Fruit fly (Drosophila melanogaster) whole organism, embryonic: ENCODE results near the gene NK7.1.

Experiments
- CG11560 ChIP-seq: fragments of 200-800 bp; sonication (Bioruptor generic); IDR thresholded peaks from 3 replicates; pipeline ENCODE4 v1.3.6; 2022; ENCODE audit warnings: missing biosample characterization, missing genetic modification characterization
- CG11723 ChIP-seq: fragments of 200-800 bp; sonication (Bioruptor generic); optimal IDR thresholded peaks from 2 replicates; lab custom pipeline; 2017; ENCODE audit warnings: missing biosample characterization, mild to moderate bottlenecking, missing genetic modification characterization
- CG12071 ChIP-seq: fragments of 200-800 bp; sonication (Bioruptor generic); optimal IDR thresholded peaks from 3 replicates; lab custom pipeline; 2018; ENCODE audit warnings: missing biosample characterization, mild to moderate bottlenecking, missing genetic modification characterization
- CG12219 ChIP-seq: fragments of 200-800 bp; sonication (Bioruptor generic); optimal IDR thresholded peaks from 3 replicates; lab custom pipeline; 2018; ENCODE audit warnings: missing biosample characterization, mild to moderate bottlenecking, missing genetic modification characterization
- CG12744 ChIP-seq: fragments of 200-800 bp; sonication (Bioruptor generic); optimal IDR thresholded peaks from 2 replicates; lab custom pipeline; 2016; ENCODE audit warnings: missing biosample characterization, missing genetic modification characterization
- CG12769 ChIP-seq: fragments of 200-800 bp; sonication (Bioruptor generic); optimal IDR thresholded peaks from 2 replicates; lab custom pipeline; 2019; ENCODE audit warnings: missing biosample characterization, mild to moderate bottlenecking, missing genetic modification characterization, moderate library complexity
- CG15514 ChIP-seq: fragments of 200-800 bp; sonication (Bioruptor generic); optimal IDR thresholded peaks from 3 replicates; lab custom pipeline; 2017; ENCODE audit warnings: missing biosample characterization, missing genetic modification characterization, mild to moderate bottlenecking, moderate library complexity, missing genetic modification reagents
- CG1647 ChIP-seq: fragments of 200-800 bp; sonication (Bioruptor generic); optimal IDR thresholded peaks from 3 replicates; lab custom pipeline; 2016; ENCODE audit warnings: missing biosample characterization, missing genetic modification characterization
- CG31388 ChIP-seq: fragments of 200-800 bp; sonication (Bioruptor generic); optimal IDR thresholded peaks from 2 replicates; lab custom pipeline; 2016; ENCODE audit warnings: missing biosample characterization, missing genetic modification characterization
- CG34422 ChIP-seq: fragments of 200-800 bp; sonication (Bioruptor generic); IDR thresholded peaks from 3 replicates; pipeline ENCODE4 v1.3.6; 2022; ENCODE audit warnings: missing biosample characterization, missing genetic modification characterization
- CG3838 ChIP-seq: fragments of 200-800 bp; sonication (Bioruptor generic); optimal IDR thresholded peaks from 3 replicates; lab custom pipeline; 2016; ENCODE audit warnings: missing biosample characterization, missing genetic modification characterization
- CG3847 ChIP-seq: fragments of 200-800 bp; sonication (Bioruptor generic); IDR thresholded peaks from 2 replicates; pipeline ENCODE4 v1.3.6; 2022; ENCODE audit warnings: missing biosample characterization, missing genetic modification characterization
- CG4730 ChIP-seq: fragments of 200-800 bp; sonication (Bioruptor generic); IDR thresholded peaks from 2 replicates; pipeline ENCODE4 v1.3.6; 2022; ENCODE audit warnings: missing biosample characterization, missing genetic modification characterization
- CG5245 ChIP-seq: fragments of 200-800 bp; sonication (Bioruptor generic); optimal IDR thresholded peaks from 3 replicates; lab custom pipeline; 2016; ENCODE audit warnings: missing biosample characterization, missing genetic modification characterization
- CG6254 ChIP-seq: fragments of 200-800 bp; sonication (Bioruptor generic); optimal IDR thresholded peaks from 3 replicates; lab custom pipeline; 2017; ENCODE audit warnings: mild to moderate bottlenecking, missing biosample characterization, missing genetic modification reagents, missing genetic modification characterization
- CG8089 ChIP-seq: fragments of 200-800 bp; sonication (Bioruptor generic); optimal IDR thresholded peaks from 3 replicates; lab custom pipeline; 2016; ENCODE audit warnings: missing biosample characterization, missing genetic modification characterization
- CoRest ChIP-seq: fragments of 200-800 bp; sonication (Bioruptor generic); optimal IDR thresholded peaks from 3 replicates; lab custom pipeline; 2018; ENCODE audit warnings: missing biosample characterization, mild to moderate bottlenecking, missing genetic modification characterization, moderate library complexity
- Deaf1 ChIP-seq: fragments of 200-800 bp; optimal IDR thresholded peaks from 3 replicates; lab custom pipeline; 2019; ENCODE audit warnings: missing biosample characterization, mild to moderate bottlenecking, missing genetic modification characterization, moderate library complexity
- Dll ChIP-seq: fragments of 200-800 bp; sonication (Bioruptor generic); IDR thresholded peaks from 4 replicates; pipeline ENCODE4 v1.3.6; 2022; ENCODE audit warnings: missing biosample characterization, missing genetic modification characterization; ENCODE audit not compliant: partially characterized antibody
- E2f2 ChIP-seq: fragments of 200-800 bp; sonication (Bioruptor generic); IDR thresholded peaks from 2 replicates; pipeline ENCODE4 v1.3.6; 2022; ENCODE audit warnings: missing biosample characterization, missing genetic modification characterization
- ERR ChIP-seq: fragments of 200-800 bp; sonication (Bioruptor generic); optimal IDR thresholded peaks from 2 replicates; lab custom pipeline; 2016; ENCODE audit warnings: missing biosample characterization, missing genetic modification characterization
- H15 ChIP-seq: fragments of 200-800 bp; sonication (Bioruptor generic); IDR thresholded peaks from 3 replicates; pipeline ENCODE4 v1.3.6; 2022; ENCODE audit warnings: missing biosample characterization, missing genetic modification characterization
- Hand ChIP-seq: fragments of 200-800 bp; sonication (Bioruptor generic); optimal IDR thresholded peaks from 2 replicates; lab custom pipeline; 2017; ENCODE audit warnings: mild to moderate bottlenecking, missing biosample characterization, missing genetic modification reagents, missing genetic modification characterization
- Nf-YB ChIP-seq: fragments of 200-800 bp; sonication (Bioruptor generic); optimal IDR thresholded peaks from 3 replicates; lab custom pipeline; 2019; ENCODE audit warnings: missing biosample characterization, mild to moderate bottlenecking, missing genetic modification characterization, moderate library complexity
- Optix ChIP-seq: fragments of 200-800 bp; sonication (Bioruptor generic); IDR thresholded peaks from 3 replicates; pipeline ENCODE4 v1.3.6; 2022; ENCODE audit warnings: missing biosample characterization, missing genetic modification characterization
- Pdp1 ChIP-seq, 2 experiments: fragments of 200-800 bp; sonication (Bioruptor generic); optimal IDR thresholded peaks; 3 replicates each; lab custom pipeline; 2016; ENCODE audit warnings: missing biosample characterization in 2 of 2, missing genetic modification characterization in 2 of 2, mild to moderate bottlenecking in 1 of 2, moderate library complexity in 1 of 2
- Rfx ChIP-seq: fragments of 200-800 bp; sonication (Bioruptor generic); IDR thresholded peaks from 2 replicates; pipeline ENCODE4 v1.3.6; 2022; ENCODE audit warnings: missing biosample characterization, missing genetic modification characterization
- Rx ChIP-seq: fragments of 200-800 bp; sonication (Bioruptor generic); IDR thresholded peaks from 2 replicates; pipeline ENCODE4 v1.3.6; 2022; ENCODE audit warnings: missing biosample characterization, missing genetic modification characterization
- TFAM ChIP-seq: fragments of 200-800 bp; sonication (Bioruptor generic); optimal IDR thresholded peaks from 2 replicates; lab custom pipeline; 2017; ENCODE audit warnings: missing biosample characterization, missing genetic modification characterization, inconsistent platforms
- bcd ChIP-seq: fragments of 200-800 bp; sonication (Bioruptor generic); optimal IDR thresholded peaks from 2 replicates; lab custom pipeline; 2017; ENCODE audit warnings: missing biosample characterization, mild to moderate bottlenecking, missing genetic modification characterization
- chif ChIP-seq, 2 experiments: fragments of 200-800 bp; sonication (Bioruptor generic); optimal IDR thresholded peaks; 3 replicates each; lab custom pipeline; 2016; ENCODE audit warnings: missing biosample characterization in 2 of 2, missing genetic modification characterization in 2 of 2
- cwo ChIP-seq: fragments of 200-800 bp; sonication (Bioruptor generic); optimal IDR thresholded peaks from 3 replicates; lab custom pipeline; 2017; ENCODE audit warnings: missing biosample characterization, missing genetic modification characterization, mild to moderate bottlenecking, moderate library complexity, missing genetic modification reagents
- ems ChIP-seq: fragments of 200-800 bp; sonication (Bioruptor generic); optimal IDR thresholded peaks from 3 replicates; lab custom pipeline; 2016; ENCODE audit warnings: missing biosample characterization, missing genetic modification characterization
- fd102C ChIP-seq: fragments of 200-800 bp; sonication (Bioruptor generic); optimal IDR thresholded peaks from 2 replicates; lab custom pipeline; 2018; ENCODE audit warnings: missing biosample characterization, mild to moderate bottlenecking, missing genetic modification characterization, moderate library complexity
- gro ChIP-seq: fragments of 200-800 bp; sonication (Bioruptor generic); optimal IDR thresholded peaks from 2 replicates; lab custom pipeline; 2016; ENCODE audit warnings: missing biosample characterization, missing genetic modification characterization
- jumu ChIP-seq: fragments of 200-800 bp; sonication (Bioruptor generic); optimal IDR thresholded peaks from 3 replicates; lab custom pipeline; 2016; ENCODE audit warnings: missing biosample characterization, missing genetic modification characterization
- luna ChIP-seq: fragments of 200-800 bp; sonication (Bioruptor generic); optimal IDR thresholded peaks from 2 replicates; lab custom pipeline; 2016; ENCODE audit warnings: missing biosample characterization, missing genetic modification characterization
- mam ChIP-seq: fragments of 200-800 bp; sonication (Bioruptor generic); optimal IDR thresholded peaks from 3 replicates; lab custom pipeline; 2016; ENCODE audit warnings: missing biosample characterization, missing genetic modification characterization
- mld ChIP-seq: fragments of 200-800 bp; sonication (Bioruptor generic); IDR thresholded peaks from 3 replicates; pipeline ENCODE4 v1.3.6; 2022; ENCODE audit warnings: missing biosample characterization, missing genetic modification characterization; ENCODE audit not compliant: partially characterized antibody
- nom ChIP-seq: fragments of 200-800 bp; sonication (Bioruptor generic); optimal IDR thresholded peaks from 2 replicates; lab custom pipeline; 2017; ENCODE audit warnings: missing biosample characterization, missing genetic modification characterization, mild to moderate bottlenecking, moderate library complexity, missing genetic modification reagents
- oc ChIP-seq: fragments of 200-800 bp; sonication (Bioruptor generic); optimal IDR thresholded peaks from 2 replicates; lab custom pipeline; 2018; ENCODE audit warnings: missing biosample characterization, mild to moderate bottlenecking, missing genetic modification characterization, moderate library complexity
- row ChIP-seq: fragments of 200-800 bp; sonication (Bioruptor generic); IDR thresholded peaks from 3 replicates; pipeline ENCODE4 v1.3.6; 2022; ENCODE audit warnings: missing biosample characterization, missing genetic modification characterization
- sd ChIP-seq: fragments of 200-800 bp; sonication (Bioruptor generic); optimal IDR thresholded peaks from 3 replicates; lab custom pipeline; 2018; ENCODE audit warnings: missing biosample characterization, mild to moderate bottlenecking, missing genetic modification characterization, moderate library complexity
- sens ChIP-seq: fragments of 200-800 bp; sonication (Bioruptor generic); peaks from one replicate; lab custom pipeline; 2016; ENCODE audit warnings: missing biosample characterization, missing genetic modification characterization
- sima ChIP-seq: fragments of 200-800 bp; sonication (Bioruptor generic); optimal IDR thresholded peaks from 2 replicates; lab custom pipeline; 2016; ENCODE audit warnings: missing biosample characterization, missing genetic modification characterization
- slou ChIP-seq: fragments of 200-800 bp; sonication (Bioruptor generic); optimal IDR thresholded peaks from 3 replicates; lab custom pipeline; 2016; ENCODE audit warnings: missing biosample characterization, missing genetic modification characterization
- sug ChIP-seq: fragments of 200-800 bp; optimal IDR thresholded peaks from 2 replicates; lab custom pipeline; 2019; ENCODE audit warnings: missing biosample characterization, mild to moderate bottlenecking, missing genetic modification characterization, moderate library complexity
- tap ChIP-seq: fragments of 200-800 bp; optimal IDR thresholded peaks from 3 replicates; lab custom pipeline; 2019; ENCODE audit warnings: missing biosample characterization, mild to moderate bottlenecking, missing genetic modification characterization, moderate library complexity
- unc-4 ChIP-seq: fragments of 200-800 bp; sonication (Bioruptor generic); IDR thresholded peaks from 2 replicates; pipeline ENCODE4 v1.3.6; 2022; ENCODE audit warnings: missing biosample characterization, missing genetic modification characterization; ENCODE audit not compliant: partially characterized antibody
- wor ChIP-seq: fragments of 200-800 bp; sonication (Bioruptor generic); IDR thresholded peaks from 2 replicates; pipeline ENCODE4 v1.3.6; 2022; ENCODE audit warnings: missing biosample characterization, missing genetic modification characterization

NK7.1 gene

DNA sequence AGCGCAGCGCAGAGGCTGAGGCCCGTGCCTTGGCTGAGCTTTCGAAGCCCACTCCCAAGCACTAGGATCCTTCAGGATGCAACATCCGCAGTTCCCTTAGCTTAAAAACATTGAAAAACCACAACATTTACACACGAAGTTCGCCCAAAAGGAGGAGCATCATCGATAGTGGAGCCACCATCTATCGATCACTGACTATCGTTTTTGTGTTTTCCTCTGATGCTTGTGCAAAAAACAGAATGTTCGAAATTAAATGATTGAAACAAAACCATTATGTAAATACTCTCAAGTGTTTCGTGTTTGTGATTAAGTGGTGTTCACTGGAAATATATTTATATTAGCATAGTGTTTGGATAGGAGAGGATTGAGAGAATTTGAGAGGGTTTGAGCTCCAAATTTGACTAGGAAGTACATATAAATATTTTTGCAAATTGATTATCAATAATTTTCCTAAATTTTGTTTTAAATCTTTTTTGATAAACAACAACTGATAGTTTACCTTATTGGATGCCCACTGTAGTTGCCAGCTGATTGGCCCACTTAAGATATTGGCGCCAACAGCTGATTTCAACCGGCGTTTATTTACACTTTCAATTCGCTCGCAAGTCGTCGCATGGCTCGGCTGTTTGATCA, 45.2 kb downstream of the NK7.1 start, which contains the start of gene spn-B (continued):
- TF ChIP-seq CG1647 (GFP tag; lab: Kevin White, UChicago) (peak; percentile 23), Hand (GFP tag; lab: Kevin White, UChicago) (peak; percentile 46), E2f2 (GFP tag; lab: Robert Waterston, UW) (peak; percentile 66), unc-4 (GFP tag; lab: Robert Waterston, UW) (peak; percentile 48; the same call in 1 of the 2 replicates), CoRest (peak; percentile 80), ems (GFP tag; lab: Kevin White, UChicago) (peak; percentile 64), CG12071 (GFP tag; lab: Kevin White, UChicago) (peak; percentile 44), CG8089 (GFP tag; lab: Kevin White, UChicago) (peak; percentile 1), Optix (GFP tag; lab: Robert Waterston, UW) (no peak), bcd (GFP tag; lab: Kevin White, UChicago) (peak; percentile 75), fd102C (GFP tag; lab: Kevin White, UChicago) (no peak), sens (GFP tag; lab: Kevin White, UChicago) (peak; percentile 98), row (GFP tag; lab: Robert Waterston, UW) (peak; percentile 87), H15 (GFP tag; lab: Robert Waterston, UW) (0 out of 3 replicates have a peak, but pooled peaks have one; percentile 55), nom (GFP tag; lab: Kevin White, UChicago) (peak; percentile 64), chif (GFP tag; optimal IDR thresholded peaks at IDR 0.05; lab: Kevin White, UChicago) (peak; percentile 46 to 72), Rfx (GFP tag; lab: Robert Waterston, UW) (peak; percentile 62), tap (tag; lab: Kevin White, UChicago) (peak; percentile 66), CG4730 (GFP tag; lab: Robert Waterston, UW) (peak; percentile 49), CG15514 (peak; percentile 61), CG11723 (peak; percentile 53), CG3847 (GFP tag; lab: Robert Waterston, UW) (peak; percentile 48), sd (tag; lab: Kevin White, UChicago) (peak; percentile 29), CG11560 (no peak), Nf-YB (GFP tag; lab: Kevin White, UChicago) (peak; percentile 68), CG6254 (GFP tag; lab: Kevin White, UChicago) (peak; percentile 66), CG3838 (peak; percentile 13), slou (no peak), oc (tag; lab: Kevin White, UChicago) (no peak), CG34422 (peak; percentile 49; the same call in 1 of the 3 replicates), ERR (GFP tag; lab: Kevin White, UChicago) (no peak), mld (GFP tag; lab: Robert Waterston, UW) (no peak), Deaf1 (tag; lab: Kevin White, UChicago) (no peak), CG5245 (GFP tag; lab: Kevin White, UChicago) (peak; percentile 25), CG12769 (tag; lab: Kevin White, UChicago) (peak; percentile 69), wor (GFP tag; lab: Robert Waterston, UW) (peak; percentile 33; the same call in 1 of the 2 replicates), mam (GFP tag; lab: Kevin White, UChicago) (peak; percentile 58), Pdp1 (GFP tag; optimal IDR thresholded peaks at IDR 0.05; lab: Kevin White, UChicago) (peak; percentile 67 to 76), Rx (GFP tag; lab: Robert Waterston, UW) (no peak), CG31388 (peak; percentile 60), sug (tag; lab: Kevin White, UChicago) (peak; percentile 57), sima (GFP tag; lab: Kevin White, UChicago) (peak; percentile 18), cwo (GFP tag; lab: Kevin White, UChicago) (peak; percentile 66), Dll (GFP tag; lab: Robert Waterston, UW) (peak; percentile 58), jumu (GFP tag; lab: Kevin White, UChicago) (peak; percentile 43), gro (GFP tag; lab: Kevin White, UChicago) (peak; percentile 65), CG12744 (peak; percentile 64), luna (no peak), CG12219 (GFP tag; lab: Kevin White, UChicago) (peak; percentile 71), TFAM (GFP tag; lab: Kevin White, UChicago) (no peak)
